Worm (Caenorhabditis elegans) whole organism, midembryonic: ENCODE results near the gene R52.5.

ENCODE experiments used
- flt-1 ChIP-seq: fragments of 200-800 bp; sonication (Bioruptor generic); IDR thresholded peaks from 2 replicates; pipeline ENCODE4 v1.3.6; 2022; ENCODE audit warnings: missing genetic modification characterization, missing compliant biosample characterization
- klf-2 ChIP-seq: fragments of 200-800 bp; sonication (Bioruptor generic); conservative IDR thresholded peaks from 2 replicates; pipeline ENCODE4 v1.3.6; 2022; ENCODE audit warnings: missing genetic modification reagents, missing genetic modification characterization, missing compliant biosample characterization
- med-1 ChIP-seq: sonication (generic microtip); optimal IDR thresholded peaks from 2 replicates; lab custom pipeline; 2017; ENCODE audit warnings: missing genetic modification characterization, mild to moderate bottlenecking, missing compliant biosample characterization, antibody characterized with exemption, missing genetic modification reagents; ENCODE audit not compliant: insufficient read depth
- ref-1 ChIP-seq: fragments of 200-800 bp; sonication (Bioruptor generic); conservative IDR thresholded peaks from 2 replicates; pipeline ENCODE4 v1.3.6; 2022; ENCODE audit warnings: missing genetic modification reagents, missing genetic modification characterization, missing compliant biosample characterization
- tab-1 ChIP-seq: fragments of 200-800 bp; sonication (Bioruptor generic); IDR thresholded peaks from 2 replicates; pipeline ENCODE4 v1.3.6; 2022; ENCODE audit warnings: missing genetic modification characterization, missing compliant biosample characterization
- ztf-23 ChIP-seq: fragments of 200-800 bp; sonication (Bioruptor generic); IDR thresholded peaks from 2 replicates; pipeline ENCODE4 v1.3.6; 2022; ENCODE audit warnings: missing genetic modification reagents, missing genetic modification characterization, missing compliant biosample characterization
- ztf-29 ChIP-seq: fragments of 200-800 bp; sonication (Bioruptor generic); IDR thresholded peaks from 2 replicates; pipeline ENCODE4 v1.3.6; 2022; ENCODE audit warnings: missing genetic modification reagents, missing genetic modification characterization, missing compliant biosample characterization

- TF ChIP-seq klf-2 (GFP tag; lab: Robert Waterston, UW) (no peak), ztf-23 (GFP tag; lab: Robert Waterston, UW) (no peak), tab-1 (no peak), med-1 (GFP tag; lab: Kevin White, UChicago) (no peak), flt-1 (GFP tag; lab: Robert Waterston, UW) (no peak), ref-1 (no peak), ztf-29 (GFP tag; lab: Robert Waterston, UW) (no peak)
These were observed 7.0 kb upstream of the R52.5 start, which contains the start of gene srh-195 for ce11 chrII:2116794-2117193.
